Worm (Caenorhabditis elegans): ENCODE data around the gene srsx-12.

Gene srsx-12

ce11 chrV:4980873-4981272 is at the start of gene srsx-12:
TSS of gene srsx-12 (minus strand) at chrV:4980973.
- TF ChIP-seq elt-2 (tag; optimal IDR thresholded peaks at IDR 0.05) (no peak), swsn-7 (tag; optimal IDR thresholded peaks at IDR 0.05) (no peak)

ce11 chrV:5030212-5030611 is 49.4 kb upstream of the srsx-12 start:
- TF ChIP-seq sptf-1 (tag; optimal IDR thresholded peaks at IDR 0.05) (no peak), efl-1 (optimal IDR thresholded peaks at IDR 0.05) (no peak), efl-1 (GFP tag; optimal IDR thresholded peaks at IDR 0.05 in 1 of 2) (peak in 1 of 2 experiments; percentile 83), elt-2 (tag; optimal IDR thresholded peaks at IDR 0.05) (peak; percentile 66), snu-23 (GFP tag; optimal IDR thresholded peaks at IDR 0.05) (no peak), nhr-12 (tag; optimal IDR thresholded peaks at IDR 0.05) (no peak), zip-4 (GFP tag; optimal IDR thresholded peaks at IDR 0.05) (no peak), sup-37 (GFP tag; optimal IDR thresholded peaks at IDR 0.05) (no peak), lin-14 (GFP tag; optimal IDR thresholded peaks at IDR 0.05) (peak; percentile 18), nhr-85 (tag) (no peak)

ce11 chrV:5027640-5028039 is 46.9 kb upstream of the srsx-12 start, which contains the start of gene cpt-4:
TSS of gene cpt-4 (minus strand) at chrV:5027723.
- TF ChIP-seq sup-37 (GFP tag; optimal IDR thresholded peaks at IDR 0.05): no peak
- TF ChIP-seq hlh-4 (tag; optimal IDR thresholded peaks at IDR 0.05): no peak
- no peak for TF ChIP-seq ztf-11 (tag; optimal IDR thresholded peaks at IDR 0.05)
- TF ChIP-seq blmp-1 (tag; optimal IDR thresholded peaks at IDR 0.05): peak; percentile 50
- TF ChIP-seq lin-13 (GFP tag; optimal IDR thresholded peaks at IDR 0.05): no peak
- no peak for TF ChIP-seq nhr-90 (tag; optimal IDR thresholded peaks at IDR 0.05; ENCODE audit: poor library complexity)
- TF ChIP-seq unc-30 (tag; optimal IDR thresholded peaks at IDR 0.05): no peak
- no peak for TF ChIP-seq zip-4 (GFP tag; optimal IDR thresholded peaks at IDR 0.05)
- TF ChIP-seq elt-3 (tag; optimal IDR thresholded peaks at IDR 0.05): peak in 1 of 6 experiments; percentile 36
- peak in 1 of 2 experiments; percentile 33 for TF ChIP-seq mdl-1 (tag; optimal IDR thresholded peaks at IDR 0.05)
- no peak for TF ChIP-seq pag-3 (tag; optimal IDR thresholded peaks at IDR 0.05; ENCODE audit: borderline replicate concordance, insufficient read depth)
- TF ChIP-seq ceh-8 (GFP tag; optimal IDR thresholded peaks at IDR 0.05): no peak
- TF ChIP-seq ceh-82 (tag; optimal IDR thresholded peaks at IDR 0.05): no peak
- no peak for TF ChIP-seq lsy-2 (tag; optimal IDR thresholded peaks at IDR 0.05)
- TF ChIP-seq Y116A8C.19 (tag; optimal IDR thresholded peaks at IDR 0.05; ENCODE audit: borderline replicate concordance): no peak
- TF ChIP-seq lin-14 (GFP tag; optimal IDR thresholded peaks at IDR 0.05): peak; percentile 33
- no peak for TF ChIP-seq lin-15B (tag; optimal IDR thresholded peaks at IDR 0.05)
- TF ChIP-seq sptf-1 (tag; optimal IDR thresholded peaks at IDR 0.05): no peak
- peak in 1 of 2 experiments; percentile 10 for TF ChIP-seq lin-35 (GFP tag; optimal IDR thresholded peaks at IDR 0.05)
- no peak for TF ChIP-seq pax-3 (tag; optimal IDR thresholded peaks at IDR 0.05)
- TF ChIP-seq nhr-85 (tag): peak; percentile 30
- peak; percentile 79 for TF ChIP-seq elt-2 (tag; optimal IDR thresholded peaks at IDR 0.05)
- TF ChIP-seq pqm-1 (tag; optimal IDR thresholded peaks at IDR 0.05): peak; percentile 63
- no peak for TF ChIP-seq ets-5 (GFP tag; IDR thresholded peaks at IDR 0.05)
- TF ChIP-seq F16B12.6 (tag; optimal IDR thresholded peaks at IDR 0.05): no peak

ce11 chrV:5026438-5026837 is 45.7 kb upstream of the srsx-12 start:
- TF ChIP-seq blmp-1 (tag; optimal IDR thresholded peaks at IDR 0.05) (peak; percentile 47), skn-1 (tag; optimal IDR thresholded peaks at IDR 0.05) (no peak), aly-2 (tag; optimal IDR thresholded peaks at IDR 0.05) (no peak), elt-2 (tag; optimal IDR thresholded peaks at IDR 0.05) (peak; percentile 72), lin-14 (GFP tag; optimal IDR thresholded peaks at IDR 0.05) (peak; percentile 11)

- TF ChIP-seq ceh-63 (GFP tag; optimal IDR thresholded peaks at IDR 0.05) (no peak), pax-3 (tag; optimal IDR thresholded peaks at IDR 0.05) (no peak), nhr-11 (tag; optimal IDR thresholded peaks at IDR 0.05) (no peak), ces-1 (GFP tag; optimal IDR thresholded peaks at IDR 0.05) (no peak), unc-86 (tag; optimal IDR thresholded peaks at IDR 0.05) (no peak), pag-3 (tag; optimal IDR thresholded peaks at IDR 0.05; ENCODE audit: borderline replicate concordance, insufficient read depth) (no peak), lin-39 (tag; optimal IDR thresholded peaks at IDR 0.05) (no peak), grh-1 (GFP tag; IDR thresholded peaks at IDR 0.05) (no peak), rnt-1 (tag; optimal IDR thresholded peaks at IDR 0.05) (no peak), F16B12.6 (tag; optimal IDR thresholded peaks at IDR 0.05) (no peak)
These were observed 42.6 kb upstream of the srsx-12 start for ce11 chrV:5023355-5023754.

Data from whole organism, L1 larva.